Worm (Caenorhabditis elegans): ENCODE results near the gene mtm-3.

ce11 chrIII:3785094-3785493 is 15.2 kb downstream of the mtm-3 start:
- TF ChIP-seq lsy-2 (tag; optimal IDR thresholded peaks at IDR 0.05) (no peak), unc-62 (GFP tag; optimal IDR thresholded peaks at IDR 0.05 in 1 of 2) (no peak), unc-62 (tag; optimal IDR thresholded peaks at IDR 0.05) (no peak), skn-1 (tag; optimal IDR thresholded peaks at IDR 0.05) (no peak), ama-1 (optimal IDR thresholded peaks at IDR 0.05) (no peak), unc-130 (GFP tag; optimal IDR thresholded peaks at IDR 0.05) (no peak), nhr-11 (tag; optimal IDR thresholded peaks at IDR 0.05) (no peak), spr-3 (GFP tag; optimal IDR thresholded peaks at IDR 0.05) (no peak), nhr-28 (tag; optimal IDR thresholded peaks at IDR 0.05) (peak; percentile 34), hlh-30 (tag; optimal IDR thresholded peaks at IDR 0.05; ENCODE audit: insufficient read depth) (no peak), ctbp-1 (GFP tag; IDR thresholded peaks at IDR 0.05) (no peak), lir-3 (tag; optimal IDR thresholded peaks at IDR 0.05) (no peak), unc-39 (tag; optimal IDR thresholded peaks at IDR 0.05) (no peak), mep-1 (tag; optimal IDR thresholded peaks at IDR 0.05) (no peak), aly-2 (tag; optimal IDR thresholded peaks at IDR 0.05) (no peak)

All from whole organism, L4 larva.